Fruit fly (Drosophila melanogaster) whole organism, embryonic: Measurements from ENCODE around the gene Trf.
A peak's percentile ranks its signal among the peaks of the same experiment; 100 is the strongest.

Experiments
- ATbp ChIP-seq: fragments of 200-800 bp; sonication (Bioruptor generic); optimal IDR thresholded peaks from 2 replicates; lab custom pipeline; 2017; ENCODE audit warnings: missing biosample characterization, mild to moderate bottlenecking, missing genetic modification characterization, missing genetic modification reagents
- Aef1 ChIP-seq: fragments of 200-800 bp; sonication (Bioruptor generic); IDR thresholded peaks from 3 replicates; pipeline ENCODE4 v1.3.6; 2022; ENCODE audit warnings: missing biosample characterization, missing genetic modification characterization
- B-H1 ChIP-seq: fragments of 200-800 bp; sonication (Bioruptor generic); IDR thresholded peaks from 3 replicates; pipeline ENCODE4 v1.3.6; 2022; ENCODE audit warnings: missing biosample characterization, missing genetic modification characterization
- CG10654 ChIP-seq: fragments of 200-800 bp; sonication (Bioruptor generic); optimal IDR thresholded peaks from 2 replicates; lab custom pipeline; 2016; ENCODE audit warnings: missing biosample characterization, missing genetic modification characterization
- CG12104 ChIP-seq: fragments of 200-800 bp; sonication (Bioruptor generic); optimal IDR thresholded peaks from 3 replicates; lab custom pipeline; 2016; ENCODE audit warnings: missing biosample characterization, missing genetic modification characterization
- CG12391 ChIP-seq: fragments of 200-800 bp; sonication (Bioruptor generic); optimal IDR thresholded peaks from 3 replicates; lab custom pipeline; 2018; ENCODE audit warnings: missing biosample characterization, mild to moderate bottlenecking, missing genetic modification characterization, moderate library complexity
- CG14014 ChIP-seq: fragments of 200-800 bp; sonication (Bioruptor generic); IDR thresholded peaks from 2 replicates; pipeline ENCODE4 v1.3.6; 2022; ENCODE audit warnings: missing biosample characterization, missing genetic modification characterization
- CG15514 ChIP-seq: fragments of 200-800 bp; sonication (Bioruptor generic); optimal IDR thresholded peaks from 3 replicates; lab custom pipeline; 2017; ENCODE audit warnings: missing biosample characterization, missing genetic modification characterization, mild to moderate bottlenecking, moderate library complexity, missing genetic modification reagents
- CG15601 ChIP-seq: fragments of 200-800 bp; sonication (Bioruptor generic); optimal IDR thresholded peaks from 3 replicates; lab custom pipeline; 2019; ENCODE audit warnings: missing biosample characterization, mild to moderate bottlenecking, missing genetic modification characterization, moderate library complexity
- CG15696 ChIP-seq: fragments of 200-800 bp; sonication (Bioruptor generic); optimal IDR thresholded peaks from 2 replicates; lab custom pipeline; 2019; ENCODE audit warnings: missing biosample characterization, mild to moderate bottlenecking, missing genetic modification characterization, moderate library complexity
- CG2116 ChIP-seq: fragments of 200-800 bp; sonication (Bioruptor generic); optimal IDR thresholded peaks from 3 replicates; lab custom pipeline; 2018; ENCODE audit warnings: missing biosample characterization, mild to moderate bottlenecking, missing genetic modification characterization
- CG2202 ChIP-seq: fragments of 200-800 bp; sonication (Bioruptor generic); optimal IDR thresholded peaks from 2 replicates; lab custom pipeline; 2018; ENCODE audit warnings: missing biosample characterization, mild to moderate bottlenecking, missing genetic modification characterization
- CG2889 ChIP-seq: fragments of 200-800 bp; sonication (Bioruptor generic); IDR thresholded peaks from 3 replicates; pipeline ENCODE4 v1.3.6; 2022; ENCODE audit warnings: missing biosample characterization, missing genetic modification characterization
- CG30403 ChIP-seq: fragments of 200-800 bp; sonication (Bioruptor generic); optimal IDR thresholded peaks from 3 replicates; lab custom pipeline; 2016; ENCODE audit warnings: missing biosample characterization, missing genetic modification characterization
- CG31224 ChIP-seq: fragments of 200-800 bp; sonication (Bioruptor generic); IDR thresholded peaks from 2 replicates; pipeline ENCODE4 v1.3.6; 2022; ENCODE audit warnings: missing biosample characterization, missing genetic modification characterization
- CG4617 ChIP-seq: fragments of 200-800 bp; sonication (Bioruptor generic); optimal IDR thresholded peaks from 3 replicates; lab custom pipeline; 2016; ENCODE audit warnings: missing biosample characterization, missing genetic modification characterization, borderline replicate concordance
- CG9727 ChIP-seq: fragments of 200-800 bp; sonication (Bioruptor generic); optimal IDR thresholded peaks from 3 replicates; lab custom pipeline; 2017; ENCODE audit warnings: missing biosample characterization, mild to moderate bottlenecking, missing genetic modification characterization
- ERR ChIP-seq: fragments of 200-800 bp; sonication (Bioruptor generic); optimal IDR thresholded peaks from 2 replicates; lab custom pipeline; 2016; ENCODE audit warnings: missing biosample characterization, missing genetic modification characterization
- Ets65A ChIP-seq: fragments of 200-800 bp; sonication (Bioruptor generic); peaks from one replicate; lab custom pipeline; 2016; ENCODE audit warnings: missing biosample characterization, missing genetic modification characterization
- Ets97D ChIP-seq: fragments of 200-800 bp; sonication (Bioruptor generic); optimal IDR thresholded peaks from 3 replicates; lab custom pipeline; 2016; ENCODE audit warnings: missing biosample characterization, missing genetic modification characterization
- HHEX ChIP-seq: fragments of 200-800 bp; sonication (Bioruptor generic); optimal IDR thresholded peaks from 3 replicates; lab custom pipeline; 2017; ENCODE audit warnings: missing biosample characterization, mild to moderate bottlenecking, missing genetic modification characterization, missing genetic modification reagents
- HLH3B ChIP-seq: fragments of 200-800 bp; sonication (Bioruptor generic); IDR thresholded peaks from 2 replicates; pipeline ENCODE4 v1.3.6; 2022; ENCODE audit warnings: missing biosample characterization, missing genetic modification characterization
- HmgZ ChIP-seq: fragments of 200-800 bp; sonication (Bioruptor generic); optimal IDR thresholded peaks from 2 replicates; lab custom pipeline; 2018; ENCODE audit warnings: missing biosample characterization, mild to moderate bottlenecking, missing genetic modification characterization
- Lhr ChIP-seq: fragments of 200-800 bp; sonication (Bioruptor generic); optimal IDR thresholded peaks from 3 replicates; lab custom pipeline; 2017; ENCODE audit warnings: mild to moderate bottlenecking, missing biosample characterization, missing genetic modification reagents, missing genetic modification characterization
- NC2β ChIP-seq: fragments of 200-800 bp; sonication (Bioruptor generic); optimal IDR thresholded peaks from 2 replicates; lab custom pipeline; 2016; ENCODE audit warnings: missing biosample characterization, missing genetic modification characterization
- Opbp ChIP-seq: fragments of 200-800 bp; sonication (Bioruptor generic); IDR thresholded peaks from 3 replicates; pipeline ENCODE4 v1.3.6; 2022; ENCODE audit warnings: missing biosample characterization, missing genetic modification characterization; ENCODE audit not compliant: partially characterized antibody
- Sin3A ChIP-seq: fragments of >200 bp; optimal IDR thresholded peaks from 2 replicates; lab custom pipeline; 2018
- Spps ChIP-seq: fragments of 200-800 bp; sonication (Bioruptor generic); optimal IDR thresholded peaks from 2 replicates; lab custom pipeline; 2018; ENCODE audit warnings: missing biosample characterization, mild to moderate bottlenecking, missing genetic modification characterization
- Ssrp ChIP-seq: fragments of 200-800 bp; sonication (Bioruptor generic); optimal IDR thresholded peaks from 2 replicates; lab custom pipeline; 2018; ENCODE audit warnings: missing biosample characterization, mild to moderate bottlenecking, missing genetic modification characterization, moderate library complexity
- Taf1 ChIP-seq: fragments of 200-800 bp; sonication (Bioruptor generic); IDR thresholded peaks from 2 replicates; pipeline ENCODE4 v1.3.6; 2022; ENCODE audit warnings: missing biosample characterization, missing genetic modification characterization
- YL-1 ChIP-seq: fragments of 200-800 bp; sonication (Bioruptor generic); optimal IDR thresholded peaks from 3 replicates; lab custom pipeline; 2017; ENCODE audit warnings: missing biosample characterization, mild to moderate bottlenecking, missing genetic modification characterization
- az2 ChIP-seq: fragments of 200-800 bp; sonication (Bioruptor generic); optimal IDR thresholded peaks from 3 replicates; lab custom pipeline; 2016; ENCODE audit warnings: missing biosample characterization, missing genetic modification characterization
- bbx ChIP-seq: fragments of 200-800 bp; sonication (Bioruptor generic); IDR thresholded peaks from 2 replicates; pipeline ENCODE4 v1.3.6; 2022; ENCODE audit warnings: missing biosample characterization, missing genetic modification characterization; ENCODE audit not compliant: partially characterized antibody
- btn ChIP-seq: fragments of 200-800 bp; sonication (Bioruptor generic); optimal IDR thresholded peaks from 2 replicates; lab custom pipeline; 2016; ENCODE audit warnings: missing biosample characterization, missing genetic modification characterization
- croc ChIP-seq: fragments of 200-800 bp; sonication (Bioruptor generic); conservative IDR thresholded peaks from 3 replicates; pipeline ENCODE4 v1.3.6; 2022; ENCODE audit warnings: missing biosample characterization, missing genetic modification characterization
- crp ChIP-seq, 2 experiments: fragments of 200-800 bp; sonication (Bioruptor generic); optimal IDR thresholded peaks; 2 replicates in 1 of 2; 3 replicates in 1 of 2; lab custom pipeline; 2017; ENCODE audit warnings: missing biosample characterization in 2 of 2, missing genetic modification characterization in 2 of 2, mild to moderate bottlenecking in 1 of 2, moderate library complexity in 1 of 2
- dmrt11E ChIP-seq: fragments of 200-800 bp; sonication (Bioruptor generic); optimal IDR thresholded peaks from 3 replicates; lab custom pipeline; 2018; ENCODE audit warnings: missing biosample characterization, mild to moderate bottlenecking, missing genetic modification characterization, moderate library complexity
- esg ChIP-seq: fragments of 200-800 bp; sonication (Bioruptor generic); conservative IDR thresholded peaks from 2 replicates; pipeline ENCODE4 v1.3.6; 2022; ENCODE audit warnings: missing biosample characterization, missing genetic modification characterization
- hkb ChIP-seq, 2 experiments: fragments of 200-800 bp in 1 of 2; fragments of >200 bp in 1 of 2; sonication (Bioruptor generic) in 1 of 2; IDR thresholded peaks in 1 of 2; optimal IDR thresholded peaks in 1 of 2; 2 replicates each; pipeline versions ENCODE4 v1.3.6 to Lab custom; 2017 to 2022; ENCODE audit warnings: missing biosample characterization in 1 of 2, missing genetic modification characterization in 1 of 2
- kay ChIP-seq: fragments of 200-800 bp; sonication (Bioruptor generic); optimal IDR thresholded peaks from 2 replicates; lab custom pipeline; 2016; ENCODE audit warnings: missing biosample characterization, missing genetic modification characterization
- phol ChIP-seq: fragments of 200-800 bp; sonication (Bioruptor generic); optimal IDR thresholded peaks from 3 replicates; lab custom pipeline; 2018; ENCODE audit warnings: missing biosample characterization, mild to moderate bottlenecking, missing genetic modification characterization, moderate library complexity
- tgo ChIP-seq: fragments of 200-800 bp; sonication (Bioruptor generic); IDR thresholded peaks from 3 replicates; pipeline ENCODE4 v1.3.6; 2022; ENCODE audit warnings: missing biosample characterization, missing genetic modification characterization
- trem ChIP-seq: fragments of 200-800 bp; optimal IDR thresholded peaks from 3 replicates; lab custom pipeline; 2019; ENCODE audit warnings: missing biosample characterization, mild to moderate bottlenecking, missing genetic modification characterization, moderate library complexity
- ttk ChIP-seq: fragments of 200-800 bp; sonication (Bioruptor generic); IDR thresholded peaks from 2 replicates; pipeline ENCODE4 v2.1.2; 2022; ENCODE audit warnings: missing biosample characterization, missing genetic modification characterization
- wdn ChIP-seq: fragments of 200-800 bp; sonication (Bioruptor generic); IDR thresholded peaks from 2 replicates; pipeline ENCODE4 v1.3.6; 2022; ENCODE audit warnings: missing biosample characterization, missing genetic modification characterization
- wek ChIP-seq: fragments of 200-800 bp; sonication (Bioruptor generic); optimal IDR thresholded peaks from 3 replicates; lab custom pipeline; 2018; ENCODE audit warnings: missing biosample characterization, mild to moderate bottlenecking, missing genetic modification characterization, moderate library complexity
- zfh1 ChIP-seq: fragments of 200-800 bp; sonication (Bioruptor generic); IDR thresholded peaks from 3 replicates; pipeline ENCODE4 v1.3.6; 2022; ENCODE audit warnings: missing biosample characterization, missing genetic modification characterization

Gene Trf

DNA sequence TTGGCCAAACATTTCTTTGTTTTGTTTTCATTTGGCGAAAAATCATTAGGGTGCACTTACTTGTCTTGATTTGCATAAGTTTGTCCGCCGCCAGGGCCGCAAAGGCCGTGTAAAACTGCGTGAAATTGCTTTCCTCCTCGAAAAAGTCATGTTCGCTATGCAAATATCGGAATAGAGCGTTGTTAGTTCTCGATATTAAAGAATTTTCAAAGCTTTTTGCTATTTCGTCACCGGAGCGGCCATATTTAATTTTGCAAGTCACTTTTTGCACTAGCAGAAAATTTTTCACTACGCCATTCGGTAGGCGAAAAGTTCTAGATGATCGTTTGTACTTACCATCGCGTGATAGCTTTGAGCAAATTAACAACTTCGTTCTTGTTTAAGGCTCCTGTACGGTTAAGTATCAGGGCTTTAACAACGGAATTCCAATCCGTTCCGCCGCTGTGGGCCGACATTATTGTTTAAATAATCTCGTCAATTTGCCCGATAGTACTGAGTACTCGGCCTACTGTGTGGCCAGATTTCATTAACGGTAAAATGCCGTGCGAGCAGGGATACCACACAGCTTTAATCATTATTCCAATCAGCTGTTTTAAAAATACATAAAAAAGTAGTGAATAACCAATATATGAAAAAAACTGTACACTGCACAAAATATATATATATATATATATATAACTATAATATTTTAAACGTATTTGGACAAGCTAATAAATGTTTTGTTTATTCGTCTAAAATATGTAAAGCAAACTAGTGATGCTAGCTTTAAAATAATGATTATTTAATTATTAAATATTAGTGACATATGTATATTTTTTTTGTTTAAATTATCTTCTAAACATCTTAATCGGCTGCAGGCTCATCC lies 1.4 kb upstream of the Trf start, which contains the start of gene poe (continued):
- TF ChIP-seq crp (GFP tag; optimal IDR thresholded peaks at IDR 0.05; lab: Kevin White, UChicago) (peak; percentile 75 to 93), Lhr (no peak), wek (GFP tag; lab: Kevin White, UChicago) (peak; percentile 88), CG31224 (GFP tag; lab: Robert Waterston, UW) (peak; percentile 67), CG15601 (no peak), HHEX (GFP tag; lab: Kevin White, UChicago) (no peak), esg (GFP tag; lab: Robert Waterston, UW) (0 out of 2 replicates have a peak, but pooled peaks have one; percentile 27), Opbp (peak; percentile 6; the same call in 1 of the 3 replicates), CG14014 (GFP tag; lab: Robert Waterston, UW) (0 out of 2 replicates have a peak, but pooled peaks have one; percentile 7), CG12104 (GFP tag; lab: Kevin White, UChicago) (peak; percentile 22), wdn (GFP tag; lab: Robert Waterston, UW) (no peak), CG2202 (tag; lab: Kevin White, UChicago) (peak; percentile 4), dmrt11E (peak; percentile 44), CG4617 (GFP tag; lab: Kevin White, UChicago) (peak; percentile 57), Sin3A (lab: Kevin White, UChicago) (peak; percentile 19), kay (GFP tag; lab: Kevin White, UChicago) (peak; percentile 15), CG12391 (tag; lab: Kevin White, UChicago) (peak; percentile 81), croc (peak; percentile 17; the same call in 1 of the 3 replicates), NC2β (GFP tag; lab: Kevin White, UChicago) (peak; percentile 9), CG15696 (tag; lab: Kevin White, UChicago) (peak; percentile 42), CG10654 (GFP tag; lab: Kevin White, UChicago) (peak; percentile 54), Aef1 (GFP tag; lab: Robert Waterston, UW) (peak; percentile 39; the same call in 1 of the 3 replicates), CG2889 (GFP tag; lab: Robert Waterston, UW) (0 out of 3 replicates have a peak, but pooled peaks have one; percentile 30), hkb (optimal IDR thresholded peaks at IDR 0.05; lab: Kevin White, UChicago) (no peak), hkb (GFP tag; IDR thresholded peaks at IDR 0.05; lab: Robert Waterston, UW) (0 out of 2 replicates have a peak, but pooled peaks have one; percentile 8), HmgZ (tag; lab: Kevin White, UChicago) (peak; percentile 64), Taf1 (GFP tag; lab: Robert Waterston, UW) (0 out of 2 replicates have a peak, but pooled peaks have one; percentile 21), az2 (GFP tag; lab: Kevin White, UChicago) (peak; percentile 25), trem (tag; lab: Kevin White, UChicago) (peak; percentile 62), Ssrp (tag; lab: Kevin White, UChicago) (no peak), CG9727 (GFP tag; lab: Kevin White, UChicago) (peak; percentile 49), tgo (GFP tag; lab: Robert Waterston, UW) (peak; percentile 73), phol (peak; percentile 53), CG15514 (GFP tag; lab: Kevin White, UChicago) (peak; percentile 62), CG2116 (GFP tag; lab: Kevin White, UChicago) (peak; percentile 44), Spps (tag; lab: Kevin White, UChicago) (peak; percentile 29), ERR (GFP tag; lab: Kevin White, UChicago) (no peak), YL-1 (GFP tag; lab: Kevin White, UChicago) (peak; percentile 69), Ets65A (GFP tag; lab: Kevin White, UChicago) (peak; percentile 45), Ets97D (peak; percentile 20), bbx (0 out of 2 replicates have a peak, but pooled peaks have one; percentile 38), B-H1 (peak; percentile 48; the same call in 2 of the 3 replicates), btn (GFP tag; lab: Kevin White, UChicago) (no peak), zfh1 (peak; percentile 41; the same call in 2 of the 3 replicates), ATbp (GFP tag; lab: Kevin White, UChicago) (no peak), HLH3B (GFP tag; lab: Robert Waterston, UW) (0 out of 2 replicates have a peak, but pooled peaks have one; percentile 44), CG30403 (peak; percentile 47), ttk (peak; percentile 61; the same call in 1 of the 2 replicates)
